Worm (Caenorhabditis elegans) whole organism, L4 larva: ENCODE results near the gene K08F9.4.
A peak's percentile ranks its signal among the peaks of the same experiment; 100 is the strongest.

Source experiments
- F37D6.2 ChIP-seq: sonication (generic microtip); optimal IDR thresholded peaks from 2 replicates; lab custom pipeline; 2016; ENCODE audit warnings: mild to moderate bottlenecking, missing genetic modification characterization, missing compliant biosample characterization
- F49E8.2 ChIP-seq: sonication (generic microtip); optimal IDR thresholded peaks from 2 replicates; lab custom pipeline; 2016; ENCODE audit warnings: missing compliant biosample characterization, mild to moderate bottlenecking, missing genetic modification characterization, borderline replicate concordance
- R02D3.7 ChIP-seq: fragments of 150-350 bp; sonication (generic microtip); optimal IDR thresholded peaks from 3 replicates; lab custom pipeline; 2014; ENCODE audit warnings: missing biosample characterization, missing genetic modification characterization
- T20F7.1 ChIP-seq: fragments of 200-800 bp; sonication (Bioruptor generic); optimal IDR thresholded peaks from 2 replicates; lab custom pipeline; 2018; ENCODE audit warnings: mild to moderate bottlenecking, missing genetic modification characterization, missing compliant biosample characterization
- Y105C5A.15 ChIP-seq: fragments of 200-800 bp; sonication (Bioruptor generic); IDR thresholded peaks from 2 replicates; pipeline ENCODE4 v1.3.6; 2022; ENCODE audit warnings: missing genetic modification characterization, missing compliant biosample characterization
- ama-1 ChIP-seq: fragments of 150-350 bp; optimal IDR thresholded peaks from 2 replicates; lab custom pipeline; 2014; ENCODE audit warnings: inconsistent platforms, mixed read lengths
- arid-1 ChIP-seq: fragments of 200-800 bp; sonication (Bioruptor generic); conservative IDR thresholded peaks from 2 replicates; pipeline ENCODE4 v1.3.6; 2022; ENCODE audit warnings: missing genetic modification reagents, missing genetic modification characterization, missing compliant biosample characterization
- ceh-20 ChIP-seq: fragments of 200-800 bp; sonication (Bioruptor generic); IDR thresholded peaks from 2 replicates; pipeline ENCODE4 v1.3.6; 2022; ENCODE audit warnings: missing genetic modification reagents, missing genetic modification characterization, missing compliant biosample characterization
- ceh-32 ChIP-seq: sonication (generic microtip); optimal IDR thresholded peaks from 2 replicates; lab custom pipeline; 2016; ENCODE audit warnings: mild to moderate bottlenecking, missing genetic modification characterization, missing compliant biosample characterization; ENCODE audit not compliant: poor library complexity
- ceh-44 ChIP-seq: fragments of 200-800 bp; sonication (Bioruptor generic); IDR thresholded peaks from 2 replicates; pipeline ENCODE4 v1.3.6; 2022; ENCODE audit warnings: missing genetic modification reagents, missing genetic modification characterization, missing compliant biosample characterization
- ceh-62 ChIP-seq: sonication (generic microtip); optimal IDR thresholded peaks from 2 replicates; lab custom pipeline; 2017; ENCODE audit warnings: missing biosample characterization, missing genetic modification characterization
- ceh-82 ChIP-seq: sonication (generic microtip); optimal IDR thresholded peaks from 2 replicates; lab custom pipeline; 2017; ENCODE audit warnings: missing biosample characterization, missing genetic modification characterization
- daf-16 ChIP-seq, 3 experiments: sonication (generic microtip); optimal IDR thresholded peaks; 2 replicates each; lab custom pipeline; 2016 to 2017; ENCODE audit warnings: missing genetic modification characterization in 3 of 3, missing genetic modification reagents in 3 of 3, mild to moderate bottlenecking in 2 of 3, missing compliant biosample characterization in 2 of 3, missing biosample characterization in 1 of 3, moderate library complexity in 1 of 3
- daf-8 ChIP-seq: fragments of 200-800 bp; sonication (Bioruptor generic); IDR thresholded peaks from 2 replicates; pipeline ENCODE4 v1.3.6; 2022; ENCODE audit warnings: missing genetic modification characterization, missing compliant biosample characterization
- dmd-8 ChIP-seq: fragments of 200-800 bp; sonication (Bioruptor generic); IDR thresholded peaks from 2 replicates; pipeline ENCODE4 v1.3.6; 2022; ENCODE audit warnings: missing genetic modification characterization, missing compliant biosample characterization
- dmd-9 ChIP-seq: fragments of 200-800 bp; sonication (Bioruptor generic); IDR thresholded peaks from 2 replicates; pipeline ENCODE4 v1.3.6; 2022; ENCODE audit warnings: missing genetic modification reagents, missing genetic modification characterization, missing compliant biosample characterization
- dve-1 ChIP-seq: sonication (generic microtip); optimal IDR thresholded peaks from 2 replicates; lab custom pipeline; 2017; ENCODE audit warnings: antibody characterized with exemption, mild to moderate bottlenecking, missing genetic modification characterization, missing compliant biosample characterization; ENCODE audit not compliant: insufficient read depth
- egl-43 ChIP-seq: fragments of 200-800 bp; sonication (Bioruptor generic); IDR thresholded peaks from 2 replicates; pipeline ENCODE4 v1.3.6; 2022; ENCODE audit warnings: missing genetic modification reagents, missing genetic modification characterization, missing compliant biosample characterization
- fos-1 ChIP-seq: fragments of 150-350 bp; optimal IDR thresholded peaks from 2 replicates; lab custom pipeline; 2014; ENCODE audit warnings: missing biosample characterization, missing genetic modification characterization
- hlh-30 ChIP-seq: sonication (generic microtip); optimal IDR thresholded peaks from 2 replicates; lab custom pipeline; 2017; ENCODE audit warnings: antibody characterized with exemption, mild to moderate bottlenecking, missing genetic modification characterization, missing compliant biosample characterization; ENCODE audit not compliant: insufficient read depth
- jun-1 ChIP-seq: fragments of 150-350 bp; optimal IDR thresholded peaks from 2 replicates; lab custom pipeline; 2014; ENCODE audit warnings: missing biosample characterization, missing genetic modification reagents, missing genetic modification characterization
- lin-1 ChIP-seq: fragments of 200-800 bp; sonication (Bioruptor generic); IDR thresholded peaks from 2 replicates; pipeline ENCODE4 v1.3.6; 2022; ENCODE audit warnings: missing genetic modification reagents, missing genetic modification characterization, missing compliant biosample characterization
- lin-13 ChIP-seq: fragments of 150-350 bp; optimal IDR thresholded peaks from 2 replicates; lab custom pipeline; 2014; ENCODE audit warnings: missing biosample characterization, missing genetic modification reagents, missing genetic modification characterization
- lin-15B ChIP-seq: fragments of 150-350 bp; sonication (generic microtip); optimal IDR thresholded peaks from 3 replicates; lab custom pipeline; 2014; ENCODE audit warnings: missing biosample characterization, missing genetic modification characterization
- lin-38 ChIP-seq: fragments of 200-800 bp; sonication (Bioruptor generic); IDR thresholded peaks from 2 replicates; pipeline ENCODE4 v1.3.6; 2022; ENCODE audit warnings: missing genetic modification reagents, missing genetic modification characterization, missing compliant biosample characterization
- lin-39 ChIP-seq: fragments of 150-350 bp; optimal IDR thresholded peaks from 2 replicates; lab custom pipeline; 2014; ENCODE audit warnings: missing biosample characterization, missing genetic modification reagents, missing genetic modification characterization
- lir-3 ChIP-seq: sonication (generic microtip); optimal IDR thresholded peaks from 2 replicates; lab custom pipeline; 2016; ENCODE audit warnings: mild to moderate bottlenecking, missing genetic modification characterization, missing compliant biosample characterization
- mep-1 ChIP-seq: fragments of 150-350 bp; sonication (generic microtip); optimal IDR thresholded peaks from 3 replicates; lab custom pipeline; 2014; ENCODE audit warnings: missing biosample characterization, missing genetic modification characterization
- mes-2 ChIP-seq: sonication (generic microtip); optimal IDR thresholded peaks from 2 replicates; lab custom pipeline; 2016; ENCODE audit warnings: missing genotype, mild to moderate bottlenecking, missing genetic modification characterization, missing compliant biosample characterization; ENCODE audit not compliant: poor library complexity, severe bottlenecking
- nhr-237 ChIP-seq: sonication (generic microtip); optimal IDR thresholded peaks from 2 replicates; lab custom pipeline; 2017; ENCODE audit warnings: missing biosample characterization, missing genetic modification characterization
- nhr-28 ChIP-seq: fragments of 150-350 bp; optimal IDR thresholded peaks from 2 replicates; lab custom pipeline; 2014; ENCODE audit warnings: missing biosample characterization, missing genetic modification characterization
- nhr-41 ChIP-seq: fragments of 200-800 bp; sonication (Bioruptor generic); IDR thresholded peaks from 2 replicates; pipeline ENCODE4 v1.3.6; 2022; ENCODE audit warnings: missing genetic modification reagents, missing genetic modification characterization, missing compliant biosample characterization
- nhr-42 ChIP-seq: fragments of 200-800 bp; sonication (Bioruptor generic); IDR thresholded peaks from 2 replicates; pipeline ENCODE4 v1.3.6; 2022; ENCODE audit warnings: missing genetic modification characterization, missing compliant biosample characterization
- nhr-6 ChIP-seq: fragments of 150-350 bp; optimal IDR thresholded peaks from 2 replicates; lab custom pipeline; 2014; ENCODE audit warnings: missing biosample characterization, missing genetic modification characterization
- nhr-77 ChIP-seq: fragments of 150-350 bp; optimal IDR thresholded peaks from 2 replicates; lab custom pipeline; 2014; ENCODE audit warnings: missing biosample characterization, missing genetic modification characterization
- pha-4 ChIP-seq, 2 experiments: fragments of 150-350 bp in 1 of 2; fragments of 200-800 bp in 1 of 2; sonication (Bioruptor generic) in 1 of 2; IDR thresholded peaks in 1 of 2; optimal IDR thresholded peaks in 1 of 2; 2 replicates each; pipeline versions ENCODE4 v1.3.6 to Lab custom; 2014 to 2022; ENCODE audit warnings: missing genetic modification characterization in 2 of 2, missing genetic modification reagents in 2 of 2, missing biosample characterization in 1 of 2, missing compliant biosample characterization in 1 of 2
- php-3 ChIP-seq: fragments of 200-800 bp; sonication (Bioruptor generic); IDR thresholded peaks from 2 replicates; pipeline ENCODE4 v1.3.6; 2022; ENCODE audit warnings: missing genetic modification reagents, missing genetic modification characterization, missing compliant biosample characterization
- pqm-1 ChIP-seq: sonication (generic microtip); optimal IDR thresholded peaks from 2 replicates; lab custom pipeline; 2017; ENCODE audit warnings: missing biosample characterization, missing genetic modification characterization
- snpc-1.2 ChIP-seq: fragments of 200-800 bp; sonication (Bioruptor generic); IDR thresholded peaks from 2 replicates; pipeline ENCODE4 v1.3.6; 2022; ENCODE audit warnings: missing genetic modification reagents, missing genetic modification characterization, missing compliant biosample characterization
- spr-1 ChIP-seq: sonication (generic microtip); optimal IDR thresholded peaks from 2 replicates; lab custom pipeline; 2016; ENCODE audit warnings: mild to moderate bottlenecking, missing genetic modification characterization, missing compliant biosample characterization
- tag-97 ChIP-seq: fragments of 200-800 bp; sonication (Bioruptor generic); IDR thresholded peaks from 2 replicates; pipeline ENCODE4 v1.3.6; 2022; ENCODE audit warnings: missing genetic modification characterization, missing compliant biosample characterization
- tra-1 ChIP-seq: fragments of 200-800 bp; sonication (Bioruptor generic); IDR thresholded peaks from 2 replicates; pipeline ENCODE4 v1.3.6; 2022; ENCODE audit warnings: missing genetic modification reagents, missing genetic modification characterization, missing compliant biosample characterization
- unc-130 ChIP-seq: sonication (generic microtip); optimal IDR thresholded peaks from 2 replicates; lab custom pipeline; 2016; ENCODE audit warnings: missing genetic modification reagents, missing genetic modification characterization, missing compliant biosample characterization
- unc-39 ChIP-seq: sonication (generic microtip); optimal IDR thresholded peaks from 2 replicates; lab custom pipeline; 2017; ENCODE audit warnings: missing biosample characterization, missing genetic modification characterization
- unc-62 ChIP-seq, 3 experiments: fragments of 150-350 bp in 1 of 3; sonication (generic microtip); optimal IDR thresholded peaks in 2 of 3; peaks in 1 of 3; 1 replicate in 1 of 3; 2 replicates in 2 of 3; lab custom pipeline; 2014 to 2017; ENCODE audit warnings: missing biosample characterization in 3 of 3, missing genetic modification characterization in 3 of 3, missing genetic modification reagents in 3 of 3, missing genotype in 1 of 3
- ztf-11 ChIP-seq: fragments of 150-350 bp; optimal IDR thresholded peaks from 2 replicates; lab custom pipeline; 2014; ENCODE audit warnings: missing biosample characterization, missing genetic modification characterization

The K08F9.4 gene

ce11 chrV:15190903-15191302 is 47.1 kb downstream of the K08F9.4 start, which contains the start of gene Y75B12B.11 (continued):
- peak; percentile 96 for TF ChIP-seq F49E8.2 (tag; lab: Kevin White, UChicago)
- TF ChIP-seq dmd-9 (GFP tag; lab: Robert Waterston, UW), result peak; percentile 87
- no peak for TF ChIP-seq ztf-11
- peak; percentile 34 for TF ChIP-seq lin-15B (tag; lab: Kevin White, UChicago)
- peak; percentile 82 for TF ChIP-seq ama-1 (lab: Kevin White, UChicago)
- peak; percentile 99 for TF ChIP-seq egl-43
- no peak for TF ChIP-seq fos-1 (tag; lab: Kevin White, UChicago)
- TF ChIP-seq nhr-42 (GFP tag; lab: Robert Waterston, UW), result peak; percentile 91

ce11 chrV:15191971-15192370 is 48.2 kb downstream of the K08F9.4 start:
- peak in 1 of 2 experiments; percentile 93 for TF ChIP-seq unc-62 (GFP tag; optimal IDR thresholded peaks at IDR 0.05 in 1 of 2; lab: Kevin White, UChicago)
- no peak for TF ChIP-seq unc-62 (tag; optimal IDR thresholded peaks at IDR 0.05; lab: Kevin White, UChicago)
- no peak for TF ChIP-seq lin-39 (tag; lab: Kevin White, UChicago)

ce11 chrV:15192377-15192776 is 48.6 kb downstream of the K08F9.4 start, which contains the start of gene plc-2:
Gene plc-2, plus strand, starts transcription at chrV:15192572.
- TF ChIP-seq pha-4 (GFP tag; IDR thresholded peaks at IDR 0.05; lab: Robert Waterston, UW) (no peak), pha-4 (tag; optimal IDR thresholded peaks at IDR 0.05; lab: Kevin White, UChicago) (peak; percentile 32), dmd-8 (GFP tag; lab: Robert Waterston, UW) (no peak), dve-1 (tag; lab: Kevin White, UChicago) (peak; percentile 78), nhr-237 (no peak), dmd-9 (GFP tag; lab: Robert Waterston, UW) (no peak), lin-1 (GFP tag; lab: Robert Waterston, UW) (no peak), spr-1 (tag; lab: Kevin White, UChicago) (no peak), R02D3.7 (no peak), nhr-77 (tag; lab: Kevin White, UChicago) (peak; percentile 31), nhr-6 (peak; percentile 81), arid-1 (GFP tag; lab: Robert Waterston, UW) (no peak), F49E8.2 (tag; lab: Kevin White, UChicago) (no peak), ceh-20 (GFP tag; lab: Robert Waterston, UW) (no peak), snpc-1.2 (GFP tag; lab: Robert Waterston, UW) (no peak), lin-15B (tag; lab: Kevin White, UChicago) (no peak), egl-43 (no peak), ceh-82 (tag; lab: Kevin White, UChicago) (no peak), tag-97 (GFP tag; lab: Robert Waterston, UW) (no peak), Y105C5A.15 (GFP tag; lab: Robert Waterston, UW) (no peak), mep-1 (tag; lab: Kevin White, UChicago) (peak; percentile 13), hlh-30 (peak; percentile 44), php-3 (GFP tag; lab: Robert Waterston, UW) (no peak), F37D6.2 (tag; lab: Kevin White, UChicago) (no peak), unc-39 (tag; lab: Kevin White, UChicago) (no peak), nhr-28 (peak; percentile 82), lin-38 (GFP tag; lab: Robert Waterston, UW) (peak; percentile 35; the same call in 1 of the 2 replicates), mes-2 (tag; lab: Kevin White, UChicago) (peak; percentile 35), daf-16 (GFP tag; optimal IDR thresholded peaks at IDR 0.05; lab: Kevin White, UChicago) (no peak), daf-16 (tag; optimal IDR thresholded peaks at IDR 0.05; lab: Kevin White, UChicago) (peak; percentile 44), lin-13 (GFP tag; lab: Kevin White, UChicago) (no peak), unc-130 (GFP tag; lab: Kevin White, UChicago) (no peak), ceh-44 (GFP tag; lab: Robert Waterston, UW) (no peak), daf-8 (GFP tag; lab: Robert Waterston, UW) (no peak), nhr-41 (no peak), lir-3 (tag; lab: Kevin White, UChicago) (no peak), ceh-62 (tag; lab: Kevin White, UChicago) (no peak), jun-1 (tag; lab: Kevin White, UChicago) (no peak), tra-1 (GFP tag; lab: Robert Waterston, UW) (no peak), T20F7.1 (GFP tag; lab: Kevin White, UChicago) (no peak), pqm-1 (peak; percentile 84), ceh-32 (tag; lab: Kevin White, UChicago) (no peak)
